Fruit fly (Drosophila melanogaster): ENCODE measurements around the gene hng3.

hng3 gene

dm6 chr3L:699368-700150 lies 55.7 kb downstream of the hng3 start (continued):
- TF ChIP-seq CG11696 (GFP tag; IDR thresholded peaks at IDR 0.05) (no peak), CG11560 (tag; IDR thresholded peaks at IDR 0.05) (no peak), CG1832 (GFP tag; optimal IDR thresholded peaks at IDR 0.05) (no peak), CG3995 (GFP tag; optimal IDR thresholded peaks at IDR 0.05) (no peak), CG10274 (GFP tag; optimal IDR thresholded peaks at IDR 0.05) (no peak), maf-S (GFP tag; optimal IDR thresholded peaks at IDR 0.05) (no peak), nau (GFP tag; optimal IDR thresholded peaks at IDR 0.05) (no peak), pita (GFP tag; optimal IDR thresholded peaks at IDR 0.05) (no peak), hkb (optimal IDR thresholded peaks at IDR 0.05) (peak; percentile 44), hkb (GFP tag; IDR thresholded peaks at IDR 0.05) (no peak), CG3065 (GFP tag; optimal IDR thresholded peaks at IDR 0.05) (no peak), exex (tag; optimal IDR thresholded peaks at IDR 0.05) (no peak), Poxn (GFP tag; IDR thresholded peaks at IDR 0.05) (no peak), gce (GFP tag; IDR thresholded peaks at IDR 0.05) (no peak), Fer2 (tag; optimal IDR thresholded peaks at IDR 0.05) (no peak), Sry-δ (GFP tag; optimal IDR thresholded peaks at IDR 0.05) (no peak), CG10543 (GFP tag; optimal IDR thresholded peaks at IDR 0.05) (no peak), stwl (tag; optimal IDR thresholded peaks at IDR 0.05) (no peak), zfh2 (GFP tag; optimal IDR thresholded peaks at IDR 0.05) (peak; percentile 34), CG4617 (GFP tag; optimal IDR thresholded peaks at IDR 0.05; ENCODE audit: borderline replicate concordance) (no peak), Nf-YC (tag; optimal IDR thresholded peaks at IDR 0.05) (peak; percentile 23), BtbVII (GFP tag; optimal IDR thresholded peaks at IDR 0.05) (no peak), PHDP (tag; optimal IDR thresholded peaks at IDR 0.05) (peak; percentile 30), CG11247 (GFP tag; IDR thresholded peaks at IDR 0.05) (no peak), CG18476 (GFP tag; optimal IDR thresholded peaks at IDR 0.05) (peak; percentile 25), Hr78 (GFP tag; optimal IDR thresholded peaks at IDR 0.05) (no peak), CG12769 (tag; optimal IDR thresholded peaks at IDR 0.05) (peak; percentile 80), CG31388 (GFP tag; optimal IDR thresholded peaks at IDR 0.05) (no peak), CG13296 (GFP tag; optimal IDR thresholded peaks at IDR 0.05) (no peak), CG9932 (GFP tag; IDR thresholded peaks at IDR 0.05) (no peak; the same call in 1 of the 2 replicates), CG12236 (GFP tag; optimal IDR thresholded peaks at IDR 0.05) (no peak), CG17328 (GFP tag; IDR thresholded peaks at IDR 0.05) (no peak), ERR (GFP tag; optimal IDR thresholded peaks at IDR 0.05) (no peak), CG15011 (GFP tag; optimal IDR thresholded peaks at IDR 0.05) (peak; percentile 39), Ptx1 (GFP tag; IDR thresholded peaks at IDR 0.05) (no peak), CG10147 (GFP tag; optimal IDR thresholded peaks at IDR 0.05) (no peak), schlank (tag; optimal IDR thresholded peaks at IDR 0.05) (peak; percentile 5), Nf-YB (GFP tag; optimal IDR thresholded peaks at IDR 0.05) (peak; percentile 0), CG9437 (GFP tag; optimal IDR thresholded peaks at IDR 0.05) (peak; percentile 24), CG34376 (GFP tag; optimal IDR thresholded peaks at IDR 0.05) (no peak), ind (GFP tag; optimal IDR thresholded peaks at IDR 0.05) (peak; percentile 5), kay (GFP tag; optimal IDR thresholded peaks at IDR 0.05) (no peak), gem (tag; optimal IDR thresholded peaks at IDR 0.05) (peak; percentile 75), CG1792 (GFP tag; optimal IDR thresholded peaks at IDR 0.05) (no peak), CG6854 (GFP tag; optimal IDR thresholded peaks at IDR 0.05) (no peak), E2f1 (GFP tag; IDR thresholded peaks at IDR 0.05) (no peak), CG31224 (GFP tag; IDR thresholded peaks at IDR 0.05) (no peak), CG2120 (GFP tag; optimal IDR thresholded peaks at IDR 0.05) (peak; percentile 63), grn (GFP tag; optimal IDR thresholded peaks at IDR 0.05) (no peak), CG6689 (GFP tag; IDR thresholded peaks at IDR 0.05) (no peak; the same call in 1 of the 2 replicates)

Data from whole organism, embryonic.